Worm (Caenorhabditis elegans): ENCODE measurements around the gene twk-3.
A peak's percentile ranks its signal among the peaks of the same experiment; 100 is the strongest.

ce11 chrII:8222309-8223065, 9.9 kb upstream of the twk-3 start, which contains the start of gene dab-1:
- TF ChIP-seq ceh-14 (tag; optimal IDR thresholded peaks at IDR 0.05) (no peak), lin-11 (tag; optimal IDR thresholded peaks at IDR 0.05) (no peak), fax-1 (tag; optimal IDR thresholded peaks at IDR 0.05) (no peak), ceh-6 (GFP tag; optimal IDR thresholded peaks at IDR 0.05) (no peak), K09A11.1 (tag; optimal IDR thresholded peaks at IDR 0.05; ENCODE audit: insufficient read depth) (no peak), nhr-11 (tag; optimal IDR thresholded peaks at IDR 0.05) (no peak), hlh-30 (tag; optimal IDR thresholded peaks at IDR 0.05; ENCODE audit: insufficient read depth) (peak; percentile 49), syd-9 (tag; optimal IDR thresholded peaks at IDR 0.05) (no peak), npax-4 (tag; optimal IDR thresholded peaks at IDR 0.05) (no peak), ceh-2 (tag; optimal IDR thresholded peaks at IDR 0.05) (no peak), elt-2 (tag; optimal IDR thresholded peaks at IDR 0.05) (peak; percentile 3), nhr-232 (tag; optimal IDR thresholded peaks at IDR 0.05) (no peak), ceh-45 (GFP tag; IDR thresholded peaks at IDR 0.05) (no peak; the same call in 1 of the 2 replicates), ets-4 (tag; optimal IDR thresholded peaks at IDR 0.05) (no peak)
